Worm (Caenorhabditis elegans) whole organism, L3 larva: ENCODE measurements around the gene F52G3.5.

Source experiments
- R02D3.7 ChIP-seq: fragments of 150-350 bp; optimal IDR thresholded peaks from 2 replicates; lab custom pipeline; 2014; ENCODE audit warnings: missing biosample characterization, missing genetic modification characterization
- ZK546.5 ChIP-seq: sonication (generic microtip); optimal IDR thresholded peaks from 2 replicates; lab custom pipeline; 2017; ENCODE audit warnings: missing biosample characterization, missing genetic modification characterization
- aly-2 ChIP-seq: fragments of 150-350 bp; optimal IDR thresholded peaks from 2 replicates; lab custom pipeline; 2014; ENCODE audit warnings: missing biosample characterization, missing genetic modification characterization
- ama-1 ChIP-seq: fragments of 150-350 bp; optimal IDR thresholded peaks from 2 replicates; lab custom pipeline; 2018
- ceh-16 ChIP-seq: sonication (generic microtip); optimal IDR thresholded peaks from 2 replicates; lab custom pipeline; 2017; ENCODE audit warnings: missing biosample characterization, missing genetic modification characterization
- ceh-28 ChIP-seq: fragments of 150-350 bp; optimal IDR thresholded peaks from 2 replicates; lab custom pipeline; 2014; ENCODE audit warnings: missing biosample characterization, missing genetic modification reagents, missing genetic modification characterization
- ceh-82 ChIP-seq: fragments of 150-350 bp; optimal IDR thresholded peaks from 2 replicates; lab custom pipeline; 2014; ENCODE audit warnings: missing biosample characterization, missing genetic modification characterization
- ceh-9 ChIP-seq: sonication (generic microtip); optimal IDR thresholded peaks from 2 replicates; lab custom pipeline; 2018; ENCODE audit warnings: missing biosample characterization, missing genetic modification characterization
- daf-12 ChIP-seq: fragments of 150-350 bp; optimal IDR thresholded peaks from 2 replicates; lab custom pipeline; 2014; ENCODE audit warnings: missing biosample characterization, missing genetic modification reagents, missing genetic modification characterization
- egl-27 ChIP-seq: sonication (generic microtip); optimal IDR thresholded peaks from 4 replicates; lab custom pipeline; 2017; ENCODE audit warnings: missing biosample characterization, missing genetic modification reagents, missing genetic modification characterization
- egl-5 ChIP-seq: fragments of 150-350 bp; optimal IDR thresholded peaks from 2 replicates; lab custom pipeline; 2017; ENCODE audit warnings: missing biosample characterization, missing genetic modification reagents, missing genetic modification characterization, inconsistent platforms
- elt-1 ChIP-seq: fragments of 150-350 bp; optimal IDR thresholded peaks from 2 replicates; lab custom pipeline; 2014; ENCODE audit warnings: missing biosample characterization, missing genetic modification characterization
- elt-2 ChIP-seq: sonication (generic microtip); optimal IDR thresholded peaks from 2 replicates; lab custom pipeline; 2016; ENCODE audit warnings: missing genetic modification reagents, mild to moderate bottlenecking, missing genetic modification characterization, missing compliant biosample characterization
- elt-3 ChIP-seq, 3 experiments: fragments of 150-350 bp in 1 of 3; sonication (generic microtip) in 2 of 3; optimal IDR thresholded peaks; 2 replicates in 2 of 3; 4 replicates in 1 of 3; lab custom pipeline; 2014 to 2017; ENCODE audit warnings: missing biosample characterization in 3 of 3, missing genetic modification characterization in 3 of 3
- eor-1 ChIP-seq, 2 experiments: fragments of 150-350 bp; optimal IDR thresholded peaks; 2 replicates each; lab custom pipeline; 2014 to 2018; ENCODE audit warnings: missing biosample characterization in 2 of 2, missing genetic modification characterization in 2 of 2
- fkh-10 ChIP-seq: sonication (generic microtip); optimal IDR thresholded peaks from 2 replicates; lab custom pipeline; 2017; ENCODE audit warnings: missing biosample characterization, missing genetic modification reagents, missing genetic modification characterization
- fkh-2 ChIP-seq: fragments of 150-350 bp; optimal IDR thresholded peaks from 2 replicates; lab custom pipeline; 2014; ENCODE audit warnings: missing biosample characterization, missing genetic modification reagents, missing genetic modification characterization
- fos-1 ChIP-seq: fragments of 150-350 bp; optimal IDR thresholded peaks from 2 replicates; lab custom pipeline; 2014; ENCODE audit warnings: missing biosample characterization, missing genetic modification characterization
- hmg-11 ChIP-seq: sonication (generic microtip); optimal IDR thresholded peaks from 2 replicates; lab custom pipeline; 2016; ENCODE audit warnings: missing genetic modification characterization, missing compliant biosample characterization
- jun-1 ChIP-seq: fragments of 150-350 bp; optimal IDR thresholded peaks from 2 replicates; lab custom pipeline; 2014; ENCODE audit warnings: missing biosample characterization, missing genetic modification reagents, missing genetic modification characterization
- lin-15B ChIP-seq: fragments of 150-350 bp; optimal IDR thresholded peaks from 2 replicates; lab custom pipeline; 2014; ENCODE audit warnings: missing biosample characterization, missing genetic modification characterization
- lin-39 ChIP-seq: fragments of 150-350 bp; optimal IDR thresholded peaks from 2 replicates; lab custom pipeline; 2018; ENCODE audit warnings: missing biosample characterization, missing genetic modification reagents, missing genetic modification characterization
- lsy-12 ChIP-seq: sonication (generic microtip); optimal IDR thresholded peaks from 2 replicates; lab custom pipeline; 2016; ENCODE audit warnings: mild to moderate bottlenecking, missing genetic modification characterization, missing compliant biosample characterization
- mdl-1 ChIP-seq: fragments of 150-350 bp; optimal IDR thresholded peaks from 2 replicates; lab custom pipeline; 2014; ENCODE audit warnings: missing biosample characterization, missing genetic modification characterization
- mml-1 ChIP-seq: fragments of 150-350 bp; sonication (generic microtip); optimal IDR thresholded peaks from 3 replicates; lab custom pipeline; 2014; ENCODE audit warnings: missing biosample characterization, missing genetic modification characterization
- nfya-1 ChIP-seq: sonication (generic microtip); optimal IDR thresholded peaks from 2 replicates; lab custom pipeline; 2017; ENCODE audit warnings: missing genetic modification characterization, mild to moderate bottlenecking, missing compliant biosample characterization, antibody characterized with exemption, moderate library complexity; ENCODE audit not compliant: insufficient read depth
- nhr-11 ChIP-seq: fragments of 150-350 bp; optimal IDR thresholded peaks from 2 replicates; lab custom pipeline; 2014; ENCODE audit warnings: missing biosample characterization, missing genetic modification characterization
- nhr-12 ChIP-seq: fragments of 150-350 bp; optimal IDR thresholded peaks from 2 replicates; lab custom pipeline; 2014; ENCODE audit warnings: missing biosample characterization, missing genetic modification characterization
- nhr-23 ChIP-seq: fragments of 150-350 bp; optimal IDR thresholded peaks from 2 replicates; lab custom pipeline; 2014; ENCODE audit warnings: missing biosample characterization, missing genetic modification reagents, missing genetic modification characterization
- nhr-237 ChIP-seq: fragments of 150-350 bp; optimal IDR thresholded peaks from 2 replicates; lab custom pipeline; 2014; ENCODE audit warnings: missing biosample characterization, missing genetic modification characterization
- nhr-25 ChIP-seq: sonication (generic microtip); optimal IDR thresholded peaks from 2 replicates; lab custom pipeline; 2017; ENCODE audit warnings: missing biosample characterization, missing genetic modification characterization
- nhr-28 ChIP-seq: fragments of 150-350 bp; optimal IDR thresholded peaks from 2 replicates; lab custom pipeline; 2014; ENCODE audit warnings: missing biosample characterization, missing genetic modification characterization
- nhr-43 ChIP-seq: sonication (generic microtip); optimal IDR thresholded peaks from 2 replicates; lab custom pipeline; 2016; ENCODE audit warnings: mild to moderate bottlenecking, missing genetic modification characterization, missing compliant biosample characterization; ENCODE audit not compliant: poor library complexity, severe bottlenecking
- nhr-67 ChIP-seq: fragments of 150-350 bp; optimal IDR thresholded peaks from 2 replicates; lab custom pipeline; 2014; ENCODE audit warnings: missing biosample characterization, missing genetic modification characterization
- nhr-76 ChIP-seq: fragments of 150-350 bp; sonication (generic microtip); optimal IDR thresholded peaks from 5 replicates; lab custom pipeline; 2014; ENCODE audit warnings: missing biosample characterization, missing genetic modification characterization
- nhr-77 ChIP-seq: fragments of 150-350 bp; optimal IDR thresholded peaks from 2 replicates; lab custom pipeline; 2014; ENCODE audit warnings: missing biosample characterization, missing genetic modification characterization
- pha-4 ChIP-seq: fragments of 150-350 bp; optimal IDR thresholded peaks from 2 replicates; lab custom pipeline; 2014; ENCODE audit warnings: missing biosample characterization, missing genetic modification reagents, missing genetic modification characterization
- pqm-1 ChIP-seq: fragments of 150-350 bp; optimal IDR thresholded peaks from 2 replicates; lab custom pipeline; 2017; ENCODE audit warnings: missing biosample characterization, missing genetic modification characterization, inconsistent platforms
- sea-2 ChIP-seq: fragments of 150-350 bp; sonication (generic microtip); optimal IDR thresholded peaks from 4 replicates; lab custom pipeline; 2014; ENCODE audit warnings: missing biosample characterization, missing genetic modification reagents, missing genetic modification characterization
- snpc-4 ChIP-seq: fragments of 150-350 bp; optimal IDR thresholded peaks from 2 replicates; lab custom pipeline; 2014; ENCODE audit warnings: missing biosample characterization, missing genetic modification characterization
- tbx-2 ChIP-seq: sonication (generic microtip); optimal IDR thresholded peaks from 2 replicates; lab custom pipeline; 2016; ENCODE audit warnings: mild to moderate bottlenecking, missing genetic modification characterization, missing compliant biosample characterization
- unc-39 ChIP-seq: sonication (generic microtip); optimal IDR thresholded peaks from 4 replicates; lab custom pipeline; 2017; ENCODE audit warnings: missing biosample characterization, missing genetic modification characterization
- unc-62 ChIP-seq: fragments of 150-350 bp; sonication (generic microtip); optimal IDR thresholded peaks from 4 replicates; lab custom pipeline; 2014; ENCODE audit warnings: missing biosample characterization, missing genetic modification reagents, missing genetic modification characterization
- zag-1 ChIP-seq: fragments of 150-350 bp; optimal IDR thresholded peaks from 2 replicates; lab custom pipeline; 2014; ENCODE audit warnings: missing biosample characterization, missing genetic modification characterization
- ztf-11 ChIP-seq: fragments of 150-350 bp; optimal IDR thresholded peaks from 2 replicates; lab custom pipeline; 2014; ENCODE audit warnings: missing biosample characterization, missing genetic modification characterization
- ztf-4 ChIP-seq: fragments of 150-350 bp; optimal IDR thresholded peaks from 2 replicates; lab custom pipeline; 2014; ENCODE audit warnings: missing biosample characterization, missing genetic modification characterization

The F52G3.5 gene

DNA sequence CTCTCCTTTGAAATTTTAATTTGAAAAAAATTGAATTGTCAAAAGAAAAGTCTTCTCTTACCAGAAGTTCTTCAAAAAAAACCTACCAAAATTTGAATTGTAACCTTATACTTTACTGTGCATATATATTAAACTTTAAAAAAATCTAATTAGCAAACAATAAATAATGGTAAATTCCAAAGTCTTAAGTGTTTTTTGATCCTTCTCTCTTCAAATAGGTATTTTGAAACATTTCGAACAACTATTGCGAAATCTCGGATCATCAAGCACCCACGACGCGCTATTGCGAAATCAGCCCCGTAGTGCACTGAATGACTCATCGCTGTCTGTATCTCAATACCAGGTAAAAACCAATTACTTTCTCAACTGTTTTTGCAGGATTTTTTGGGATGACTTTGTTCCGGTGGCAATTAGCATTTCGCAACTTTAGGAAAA lies 45.3 kb downstream of the F52G3.5 start (continued):
- TF ChIP-seq hmg-11 (tag; lab: Kevin White, UChicago), result no peak
- TF ChIP-seq ceh-16, result peak; percentile 54
- TF ChIP-seq nhr-43 (tag; lab: Kevin White, UChicago), result peak; percentile 77
- peak; percentile 99 for TF ChIP-seq nhr-25 (tag; lab: Kevin White, UChicago)
- TF ChIP-seq ztf-4 (tag; lab: Kevin White, UChicago), result peak; percentile 88
- TF ChIP-seq nhr-237, result no peak
- TF ChIP-seq ztf-11 (tag; lab: Kevin White, UChicago), result peak; percentile 56
- TF ChIP-seq nhr-28 (tag; lab: Kevin White, UChicago), result no peak
- peak; percentile 100 for TF ChIP-seq ama-1 (lab: Kevin White, UChicago)
- TF ChIP-seq nhr-23 (tag; lab: Kevin White, UChicago), result peak; percentile 37

DNA sequence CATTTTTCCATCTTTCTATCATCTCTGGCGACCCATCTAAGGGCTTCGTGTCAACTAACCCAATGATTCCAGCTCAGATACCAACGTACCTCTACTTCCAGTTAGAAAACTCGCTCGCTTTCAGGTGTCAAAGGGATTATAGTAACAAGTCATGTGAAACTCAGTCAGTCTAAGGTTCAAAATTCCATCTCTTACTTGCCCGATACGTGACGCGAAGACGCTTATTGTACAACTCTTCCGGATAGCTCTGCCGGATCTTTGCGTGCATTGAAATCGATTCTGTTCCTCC lies 45.7 kb downstream of the F52G3.5 start:
- TF ChIP-seq fkh-2 (tag; lab: Kevin White, UChicago), result no peak
- no peak for TF ChIP-seq R02D3.7 (tag; lab: Kevin White, UChicago)
- peak; percentile 94 for TF ChIP-seq ama-1 (lab: Kevin White, UChicago)
- no peak for TF ChIP-seq pha-4 (tag; lab: Kevin White, UChicago)
- no peak for TF ChIP-seq fos-1
- peak; percentile 17 for TF ChIP-seq nhr-25 (tag; lab: Kevin White, UChicago)

DNA sequence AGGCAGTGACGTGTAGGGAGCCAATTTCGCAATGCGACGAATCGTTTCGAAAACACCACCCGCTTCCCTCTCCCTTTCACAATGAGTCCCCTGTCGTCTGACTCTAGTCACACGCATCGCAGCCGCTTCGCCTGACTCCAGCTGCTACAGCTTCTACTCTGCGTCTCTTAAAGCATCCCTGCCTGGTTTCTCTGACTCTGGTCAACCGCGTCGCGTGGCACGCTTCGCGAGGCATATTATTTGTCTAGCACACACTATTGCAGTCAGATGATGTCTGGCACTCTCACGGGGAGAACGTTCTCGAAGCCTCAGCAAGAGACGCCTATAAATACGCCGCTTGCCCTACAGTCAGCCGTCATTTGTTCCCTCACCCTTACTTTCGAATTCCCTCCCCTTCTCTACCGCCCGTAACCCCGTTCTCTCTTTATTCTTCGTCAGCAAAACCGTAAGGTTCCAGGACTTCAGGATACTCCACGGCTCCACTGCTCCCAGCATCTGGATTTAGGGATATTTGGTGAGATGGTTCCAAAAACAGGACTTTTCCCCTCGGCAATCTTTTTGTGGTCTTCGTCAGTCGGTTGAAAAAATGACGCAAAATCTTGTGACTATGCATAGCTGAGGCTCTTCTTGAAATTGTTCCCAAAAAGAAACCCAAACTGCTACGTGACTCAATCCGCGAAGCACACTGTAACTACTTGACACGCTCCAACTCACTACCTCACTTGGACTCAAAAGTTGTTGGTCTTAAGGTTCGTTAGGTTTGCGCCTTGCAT lies 46.2 kb downstream of the F52G3.5 start:
- peak; percentile 97 for TF ChIP-seq pha-4 (tag; lab: Kevin White, UChicago)
- peak; percentile 99 for TF ChIP-seq egl-5 (tag; lab: Kevin White, UChicago)
- TF ChIP-seq daf-12 (tag; lab: Kevin White, UChicago), result no peak
- peak; percentile 100 for TF ChIP-seq ama-1 (lab: Kevin White, UChicago)
- peak; percentile 69 for TF ChIP-seq lin-15B (tag; lab: Kevin White, UChicago)
- TF ChIP-seq lsy-12 (tag; lab: Kevin White, UChicago), result peak; percentile 96
- TF ChIP-seq pqm-1 (tag; lab: Kevin White, UChicago), result peak; percentile 90
- TF ChIP-seq fos-1, result peak; percentile 89
- peak; percentile 98 for TF ChIP-seq hmg-11 (tag; lab: Kevin White, UChicago)
- peak; percentile 99 for TF ChIP-seq jun-1 (tag; lab: Kevin White, UChicago)
- TF ChIP-seq R02D3.7 (tag; lab: Kevin White, UChicago), result peak; percentile 84
- peak; percentile 97 for TF ChIP-seq mdl-1 (tag; lab: Kevin White, UChicago)
- peak; percentile 98 for TF ChIP-seq nhr-23 (tag; lab: Kevin White, UChicago)
- TF ChIP-seq unc-39 (tag; lab: Kevin White, UChicago), result peak; percentile 15
- no peak for TF ChIP-seq ZK546.5 (tag; lab: Kevin White, UChicago)
- peak; percentile 93 for TF ChIP-seq unc-62
- TF ChIP-seq nhr-12 (tag; lab: Kevin White, UChicago), result no peak
- peak; percentile 20 for TF ChIP-seq elt-1 (tag; lab: Kevin White, UChicago)
- no peak for TF ChIP-seq ceh-16
- no peak for TF ChIP-seq nhr-28 (tag; lab: Kevin White, UChicago)
- TF ChIP-seq ceh-28 (tag; lab: Kevin White, UChicago), result peak; percentile 94
- peak; percentile 99 for TF ChIP-seq nhr-25 (tag; lab: Kevin White, UChicago)
- no peak for TF ChIP-seq fkh-2 (tag; lab: Kevin White, UChicago)
- TF ChIP-seq egl-27 (tag; lab: Kevin White, UChicago), result peak; percentile 78
- TF ChIP-seq elt-2 (tag; lab: Kevin White, UChicago), result peak; percentile 93
- peak; percentile 23 for TF ChIP-seq nhr-77 (tag; lab: Kevin White, UChicago)
- TF ChIP-seq tbx-2 (tag; lab: Kevin White, UChicago), result peak; percentile 95
- no peak for TF ChIP-seq aly-2 (tag; lab: Kevin White, UChicago)
- peak; percentile 95 for TF ChIP-seq nhr-43 (tag; lab: Kevin White, UChicago)
- TF ChIP-seq ceh-82, result peak; percentile 78
- peak; percentile 17 to 46 for TF ChIP-seq eor-1 (tag; optimal IDR thresholded peaks at IDR 0.05; lab: Kevin White, UChicago)
- TF ChIP-seq lin-39, result peak; percentile 100
- TF ChIP-seq elt-3 (tag; optimal IDR thresholded peaks at IDR 0.05; lab: Kevin White, UChicago), result peak; percentile 16 to 66 (median 20)
- no peak for TF ChIP-seq nhr-237
- TF ChIP-seq ztf-11 (tag; lab: Kevin White, UChicago), result peak; percentile 9
- TF ChIP-seq nhr-76 (tag; lab: Kevin White, UChicago), result no peak
- TF ChIP-seq ztf-4 (tag; lab: Kevin White, UChicago), result peak; percentile 81
- TF ChIP-seq mml-1, result peak; percentile 51
- peak; percentile 99 for TF ChIP-seq nhr-11
- peak; percentile 96 for TF ChIP-seq nfya-1 (tag; lab: Kevin White, UChicago)
- no peak for TF ChIP-seq nhr-67
- peak; percentile 86 for TF ChIP-seq zag-1 (tag; lab: Kevin White, UChicago)
- peak; percentile 87 for TF ChIP-seq ceh-9 (tag; lab: Kevin White, UChicago)
- peak; percentile 74 for TF ChIP-seq snpc-4 (tag; lab: Kevin White, UChicago)
- TF ChIP-seq sea-2, result peak; percentile 82
- peak; percentile 93 for TF ChIP-seq fkh-10 (GFP tag; lab: Kevin White, UChicago)
